Worm (Caenorhabditis elegans) whole organism, mixed stage, embryonic: ENCODE results near the gene nhx-3.

ENCODE experiments used
- blmp-1 ChIP-seq: fragments of 150-350 bp; optimal IDR thresholded peaks from 2 replicates; lab custom pipeline; 2014; ENCODE audit warnings: missing biosample characterization, missing genetic modification characterization
- elt-3 ChIP-seq: fragments of 150-350 bp; optimal IDR thresholded peaks from 2 replicates; lab custom pipeline; 2014; ENCODE audit warnings: missing biosample characterization, missing genetic modification characterization
- hlh-1 ChIP-seq: fragments of 150-350 bp; optimal IDR thresholded peaks from 2 replicates; lab custom pipeline; 2014; ENCODE audit warnings: missing biosample characterization, missing genetic modification reagents, missing genetic modification characterization
- lin-13 ChIP-seq: fragments of 150-350 bp; optimal IDR thresholded peaks from 2 replicates; lab custom pipeline; 2014; ENCODE audit warnings: missing biosample characterization, missing genetic modification characterization
- lin-32 ChIP-seq: fragments of 200-800 bp; sonication (Bioruptor generic); optimal IDR thresholded peaks from 2 replicates; lab custom pipeline; 2018; ENCODE audit warnings: mild to moderate bottlenecking, missing genetic modification characterization, missing compliant biosample characterization
- nhr-2 ChIP-seq: fragments of 150-350 bp; optimal IDR thresholded peaks from 2 replicates; lab custom pipeline; 2014; ENCODE audit warnings: missing biosample characterization, missing genetic modification characterization
- nhr-237 ChIP-seq: fragments of 150-350 bp; optimal IDR thresholded peaks from 2 replicates; lab custom pipeline; 2014; ENCODE audit warnings: missing biosample characterization, missing genetic modification characterization
- unc-39 ChIP-seq: fragments of 150-350 bp; optimal IDR thresholded peaks from 2 replicates; lab custom pipeline; 2014; ENCODE audit warnings: missing biosample characterization, missing genetic modification characterization
- zip-8 ChIP-seq: fragments of 150-350 bp; optimal IDR thresholded peaks from 2 replicates; lab custom pipeline; 2014; ENCODE audit warnings: missing biosample characterization, missing genetic modification characterization

DNA sequence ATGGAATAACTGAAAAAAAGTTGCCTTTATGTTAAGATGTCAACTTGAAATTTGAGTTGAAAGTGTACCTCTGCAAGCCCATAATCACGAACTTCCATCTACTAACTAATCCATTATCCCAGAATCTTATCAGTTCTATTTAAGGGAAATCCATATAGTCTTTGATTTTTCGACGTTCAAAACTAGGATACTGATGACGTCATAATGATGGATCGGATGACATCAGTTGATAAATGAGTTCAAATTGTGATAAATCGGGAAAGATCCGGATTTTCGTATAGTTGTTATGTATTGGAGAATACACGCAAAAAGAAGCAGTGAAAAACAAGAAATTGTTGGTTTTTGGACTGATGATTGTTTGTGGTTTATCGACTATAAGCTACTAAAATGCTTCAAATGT is 1.6 kb downstream of the nhx-3 start:
- no peak for TF ChIP-seq lin-32 (GFP tag; lab: Kevin White, UChicago)
- no peak for TF ChIP-seq nhr-2 (tag; lab: Kevin White, UChicago)
- peak; percentile 92 for TF ChIP-seq zip-8 (tag; lab: Kevin White, UChicago)
- TF ChIP-seq elt-3 (tag; lab: Kevin White, UChicago), result no peak
- TF ChIP-seq nhr-237 (tag; lab: Kevin White, UChicago), result no peak
- TF ChIP-seq unc-39 (tag; lab: Kevin White, UChicago), result no peak
- no peak for TF ChIP-seq hlh-1 (tag; lab: Kevin White, UChicago)
- TF ChIP-seq lin-13, result no peak
- TF ChIP-seq blmp-1, result no peak
